Fruit fly (Drosophila melanogaster) Kc167 (cell line): ENCODE measurements around the gene numb.

Experiments used
- Myc ChIP-seq: fragments of >200 bp; optimal IDR thresholded peaks from 2 replicates; lab custom pipeline; 2017; ENCODE audit warnings: missing external identifiers
- Sin3A ChIP-seq: fragments of >200 bp; optimal IDR thresholded peaks from 2 replicates; lab custom pipeline; 2018; ENCODE audit warnings: missing external identifiers
- h ChIP-seq: fragments of >200 bp; optimal IDR thresholded peaks from 3 replicates; lab custom pipeline; 2018; ENCODE audit warnings: missing external identifiers
- insv ChIP-seq: fragments of >200 bp; optimal IDR thresholded peaks from 3 replicates; lab custom pipeline; 2018; ENCODE audit warnings: missing external identifiers
- psq ChIP-seq: fragments of >200 bp; optimal IDR thresholded peaks from 2 replicates; lab custom pipeline; 2017; ENCODE audit warnings: missing external identifiers
- ttk ChIP-seq: sonication (Bioruptor generic); optimal IDR thresholded peaks from 2 replicates; lab custom pipeline; 2017; ENCODE audit warnings: missing external identifiers

numb gene

dm6 chr2L:9490788-9491187 lies 53.5 kb downstream of the numb start:
- TF ChIP-seq Sin3A: no peak
- no peak for TF ChIP-seq Myc (lab: Kevin White, UChicago)
- no peak for TF ChIP-seq ttk (lab: Kevin White, UChicago)
- TF ChIP-seq h: no peak
- no peak for TF ChIP-seq insv (lab: Kevin White, UChicago)
- no peak for TF ChIP-seq psq (lab: Kevin White, UChicago)

- TF ChIP-seq ttk (lab: Kevin White, UChicago) (no peak), insv (lab: Kevin White, UChicago) (no peak)
Observed at dm6 chr2L:9493375-9494263, 56.4 kb downstream of the numb start.

DNA sequence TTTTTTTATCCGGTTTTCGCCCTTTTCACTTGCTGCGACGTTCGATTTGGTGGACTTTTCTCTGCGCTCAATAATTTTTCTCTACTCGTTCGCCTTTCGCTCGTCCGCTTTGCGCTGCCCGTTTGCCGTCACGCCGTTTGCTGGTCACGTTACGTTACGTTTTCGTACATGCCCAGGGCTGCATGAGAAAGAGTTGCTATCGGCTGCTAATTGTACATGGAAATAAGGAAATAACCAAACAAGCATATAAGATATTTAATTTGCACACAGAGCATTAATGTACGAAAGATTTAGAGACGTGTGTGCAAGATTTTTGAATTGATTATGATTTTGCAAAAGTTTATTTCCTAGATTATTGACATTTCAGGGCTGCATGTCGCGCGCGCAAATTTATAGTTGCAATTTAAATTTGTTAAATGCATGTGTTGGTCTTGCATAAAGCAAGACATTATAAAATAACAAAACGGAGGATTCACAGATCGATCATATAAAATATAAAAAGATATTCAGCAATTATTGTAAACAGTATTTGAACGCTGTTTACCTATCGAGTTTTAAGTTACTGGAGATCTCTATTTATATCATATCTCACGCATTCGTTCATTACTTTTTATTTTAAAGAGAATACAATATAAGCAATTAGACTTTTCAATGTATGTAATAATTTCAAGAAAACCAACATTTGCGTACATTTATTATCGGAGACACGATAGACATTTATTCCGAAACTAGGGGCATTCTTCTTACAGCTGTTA lies 57.6 kb downstream of the numb start, which contains the start of gene Gdi:
TSS of gene Gdi (minus strand) at position 214 of the 755 bp plus-strand sequence.
- TF ChIP-seq insv (lab: Kevin White, UChicago) (no peak), psq (lab: Kevin White, UChicago) (no peak), Myc (lab: Kevin White, UChicago) (no peak), h (no peak)

- TF ChIP-seq insv (lab: Kevin White, UChicago) (no peak), Myc (lab: Kevin White, UChicago) (no peak), Sin3A (no peak), psq (lab: Kevin White, UChicago) (no peak), ttk (lab: Kevin White, UChicago) (no peak), h (no peak)
Observed at dm6 chr2L:9495418-9495779, 58.1 kb downstream of the numb start, which contains the start of gene CG33298. CG33298 (plus strand) TSS chr2L:9495474.

- TF ChIP-seq Sin3A (no peak), psq (lab: Kevin White, UChicago) (no peak), ttk (lab: Kevin White, UChicago) (no peak), insv (lab: Kevin White, UChicago) (no peak), Myc (lab: Kevin White, UChicago) (no peak), h (no peak)
Observed at dm6 chr2L:9495870-9496269, 58.6 kb downstream of the numb start.

DNA sequence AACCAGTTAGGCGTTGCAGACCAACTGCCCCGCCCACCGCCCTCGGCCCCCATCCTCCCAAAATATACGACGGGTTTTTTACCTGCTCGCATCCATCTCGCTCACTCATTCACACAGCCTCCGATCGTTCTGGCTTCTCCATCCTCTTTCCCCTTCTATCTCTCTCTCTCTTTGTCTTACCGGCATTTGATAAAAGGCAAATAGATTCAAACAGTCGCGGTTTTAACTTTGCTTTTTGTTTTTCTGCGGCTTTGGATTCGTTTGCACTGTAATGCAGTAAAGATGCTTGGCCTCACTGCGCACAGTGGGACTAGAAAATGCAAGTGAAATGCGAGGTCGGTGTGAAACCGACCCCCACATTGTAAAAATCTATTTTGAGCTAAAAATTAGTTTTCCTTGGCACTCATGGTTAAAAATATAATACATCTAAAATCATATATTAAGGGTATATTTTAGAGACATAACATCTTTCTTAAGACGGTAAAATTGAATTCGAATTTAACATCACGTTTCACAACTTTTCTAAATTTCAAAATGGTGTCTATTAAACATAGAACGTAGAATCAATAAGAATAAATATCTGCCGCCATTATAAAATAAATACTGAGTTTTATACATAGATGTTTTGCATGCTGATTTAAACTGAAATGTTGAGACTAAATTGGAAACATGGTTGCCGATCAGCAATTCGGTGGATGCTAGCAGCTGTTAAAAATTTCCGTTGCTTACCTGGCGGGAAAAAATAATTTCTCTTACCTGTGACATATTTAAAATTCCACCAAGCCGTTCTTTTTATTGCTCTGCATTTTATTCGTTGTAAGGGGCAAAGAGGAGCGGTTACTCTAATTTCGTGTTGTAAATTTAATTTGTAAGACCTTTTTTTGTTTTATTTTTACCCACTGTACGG lies 59.4 kb downstream of the numb start:
- no peak for TF ChIP-seq psq (lab: Kevin White, UChicago)
- no peak for TF ChIP-seq h
- no peak for TF ChIP-seq Sin3A
- no peak for TF ChIP-seq Myc (lab: Kevin White, UChicago)
- no peak for TF ChIP-seq ttk (lab: Kevin White, UChicago)
- no peak for TF ChIP-seq insv (lab: Kevin White, UChicago)

dm6 chr2L:9497285-9497660 lies 60.0 kb downstream of the numb start:
- TF ChIP-seq ttk (lab: Kevin White, UChicago) (no peak), Sin3A (no peak), psq (lab: Kevin White, UChicago) (no peak), Myc (lab: Kevin White, UChicago) (no peak), h (no peak), insv (lab: Kevin White, UChicago) (no peak)

DNA sequence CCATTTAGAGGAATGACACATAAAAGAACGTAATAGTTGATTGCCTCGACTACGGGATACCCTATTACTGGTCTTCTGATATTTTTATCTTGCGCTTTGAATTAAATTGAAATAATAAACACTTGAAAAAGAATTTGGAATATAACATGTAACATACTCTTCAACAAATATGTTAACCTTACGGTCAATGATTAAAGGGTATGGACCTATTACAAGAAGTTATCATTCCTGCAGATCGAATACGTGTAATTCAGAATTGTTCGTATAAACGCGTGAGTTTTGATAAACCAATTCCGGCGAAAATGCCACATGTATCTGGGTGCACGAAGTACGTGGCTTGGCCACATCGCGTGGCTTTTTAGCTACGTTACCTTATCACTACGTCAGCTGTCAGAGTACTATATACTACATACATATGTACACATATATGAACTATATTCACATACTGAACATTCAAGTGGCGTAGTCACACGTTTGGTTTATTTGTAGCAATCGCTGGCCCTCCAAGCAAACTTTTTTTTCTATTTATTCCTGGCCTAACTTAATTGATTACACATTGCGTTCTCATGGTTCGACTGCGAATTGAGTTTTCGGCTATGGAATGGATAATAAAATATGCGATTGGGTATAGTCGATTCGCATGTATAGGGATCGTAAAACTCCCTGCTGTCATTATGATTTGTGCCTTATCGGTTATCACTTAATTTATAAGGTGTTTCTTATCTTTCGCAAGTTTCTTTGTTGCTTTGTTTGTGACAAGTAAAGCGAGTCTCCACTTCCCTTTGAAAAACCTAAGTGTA lies 61.1 kb downstream of the numb start:
- no peak for TF ChIP-seq insv (lab: Kevin White, UChicago)
- no peak for TF ChIP-seq psq (lab: Kevin White, UChicago)
- no peak for TF ChIP-seq h
- TF ChIP-seq Myc (lab: Kevin White, UChicago): no peak
- TF ChIP-seq ttk (lab: Kevin White, UChicago): no peak
- TF ChIP-seq Sin3A: no peak

DNA sequence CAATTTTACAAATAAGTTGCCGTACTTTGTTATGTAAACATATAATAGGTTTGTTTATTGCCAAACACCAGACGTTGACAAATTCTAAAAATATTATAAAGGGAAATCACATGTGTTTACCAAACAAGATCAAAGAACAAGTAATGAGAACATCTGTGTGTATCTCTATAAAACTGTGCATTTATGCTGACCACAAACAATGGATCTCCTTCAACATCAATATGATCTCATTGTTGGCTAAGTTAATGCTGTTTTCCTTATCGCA lies 61.6 kb downstream of the numb start:
- TF ChIP-seq h: no peak
- no peak for TF ChIP-seq Myc (lab: Kevin White, UChicago)
- TF ChIP-seq psq (lab: Kevin White, UChicago): no peak
- no peak for TF ChIP-seq insv (lab: Kevin White, UChicago)
- TF ChIP-seq ttk (lab: Kevin White, UChicago): no peak
- TF ChIP-seq Sin3A: no peak

DNA sequence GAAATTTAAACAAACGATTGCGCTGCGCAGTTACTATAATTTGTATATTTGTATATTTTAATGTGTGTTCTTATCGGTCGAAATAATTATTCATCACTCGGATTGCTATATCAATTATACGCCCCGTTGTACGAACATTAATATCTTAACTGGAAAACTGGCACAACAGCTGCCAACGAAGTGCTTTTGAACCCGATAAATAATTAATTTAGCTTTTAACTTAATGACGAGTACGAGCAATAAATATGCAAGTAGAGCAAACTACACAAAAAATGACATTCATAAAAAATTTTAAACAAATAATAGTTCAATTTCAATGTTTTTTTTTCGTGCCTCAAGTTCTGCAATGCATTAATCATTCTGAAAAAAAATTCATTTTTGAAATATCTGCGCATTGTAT lies 63.2 kb downstream of the numb start:
- TF ChIP-seq Myc (lab: Kevin White, UChicago) (no peak), ttk (lab: Kevin White, UChicago) (no peak), Sin3A (no peak), insv (lab: Kevin White, UChicago) (no peak), psq (lab: Kevin White, UChicago) (no peak), h (no peak)
